Fruit fly (Drosophila melanogaster): ENCODE results near the gene scpr-B.
A peak's percentile ranks its signal among the peaks of the same experiment; 100 is the strongest.

The scpr-B gene

dm6 chr3R:11199227-11199835 lies 41.5 kb downstream of the scpr-B start:
- TF ChIP-seq dsx (GFP tag; optimal IDR thresholded peaks at IDR 0.05; ENCODE audit: poor library complexity, severe bottlenecking) (peak; percentile 28), Met (GFP tag; optimal IDR thresholded peaks at IDR 0.05) (no peak)

dm6 chr3R:11198062-11198472 lies 42.7 kb downstream of the scpr-B start:
- TF ChIP-seq fkh (GFP tag; optimal IDR thresholded peaks at IDR 0.05) (peak; percentile 82), eg (GFP tag; IDR thresholded peaks at IDR 0.05) (peak; percentile 41; the same call in 1 of the 3 replicates), net (GFP tag; optimal IDR thresholded peaks at IDR 0.05) (peak; percentile 7), Sox14 (GFP tag; optimal IDR thresholded peaks at IDR 0.05) (peak; percentile 76), vri (GFP tag; optimal IDR thresholded peaks at IDR 0.05) (peak; percentile 63), Sox102F (GFP tag; optimal IDR thresholded peaks at IDR 0.05) (no peak), salr (GFP tag; optimal IDR thresholded peaks at IDR 0.05) (no peak), CG8632 (GFP tag; optimal IDR thresholded peaks at IDR 0.05) (peak; percentile 6), Blimp-1 (GFP tag; optimal IDR thresholded peaks at IDR 0.05) (peak; percentile 25), Lpt (GFP tag; optimal IDR thresholded peaks at IDR 0.05) (peak; percentile 56), Ets96B (tag; optimal IDR thresholded peaks at IDR 0.05) (no peak), dsx (GFP tag; optimal IDR thresholded peaks at IDR 0.05; ENCODE audit: poor library complexity, severe bottlenecking) (peak; percentile 21), CG32006 (GFP tag; optimal IDR thresholded peaks at IDR 0.05) (no peak), Eip75B (GFP tag; optimal IDR thresholded peaks at IDR 0.05) (no peak), svp (GFP tag) (peak; percentile 67), Eip78C (GFP tag) (peak; percentile 69), CG6163 (GFP tag; IDR thresholded peaks at IDR 0.05) (0 out of 3 replicates have a peak, but pooled peaks have one; percentile 25), fd59A (GFP tag; optimal IDR thresholded peaks at IDR 0.05) (no peak), CG6854 (GFP tag; optimal IDR thresholded peaks at IDR 0.05) (peak; percentile 4)

dm6 chr3R:11197389-11197716 lies 43.4 kb downstream of the scpr-B start, which contains the start of gene cu:
Gene cu, plus strand, starts transcription at chr3R:11197592.
- no peak for TF ChIP-seq topi (GFP tag; optimal IDR thresholded peaks at IDR 0.05)
- TF ChIP-seq lz (GFP tag; optimal IDR thresholded peaks at IDR 0.05) = no peak
- TF ChIP-seq CG6808 (GFP tag; optimal IDR thresholded peaks at IDR 0.05) = no peak
- TF ChIP-seq CG6854 (GFP tag; optimal IDR thresholded peaks at IDR 0.05) = no peak
- TF ChIP-seq Lpt (GFP tag; optimal IDR thresholded peaks at IDR 0.05) = no peak
- no peak for TF ChIP-seq CG7368 (GFP tag; optimal IDR thresholded peaks at IDR 0.05)
- TF ChIP-seq fd85E (GFP tag; optimal IDR thresholded peaks at IDR 0.05) = no peak
- no peak for TF ChIP-seq Sox102F (GFP tag; optimal IDR thresholded peaks at IDR 0.05)
- TF ChIP-seq dsx (GFP tag; optimal IDR thresholded peaks at IDR 0.05; ENCODE audit: poor library complexity, severe bottlenecking) = no peak
- no peak for TF ChIP-seq Hr38 (GFP tag; optimal IDR thresholded peaks at IDR 0.05)
- TF ChIP-seq cyc (GFP tag; optimal IDR thresholded peaks at IDR 0.05) = no peak
- TF ChIP-seq CG8319 (GFP tag; optimal IDR thresholded peaks at IDR 0.05) = no peak
- no peak for TF ChIP-seq fkh (GFP tag; optimal IDR thresholded peaks at IDR 0.05)

DNA sequence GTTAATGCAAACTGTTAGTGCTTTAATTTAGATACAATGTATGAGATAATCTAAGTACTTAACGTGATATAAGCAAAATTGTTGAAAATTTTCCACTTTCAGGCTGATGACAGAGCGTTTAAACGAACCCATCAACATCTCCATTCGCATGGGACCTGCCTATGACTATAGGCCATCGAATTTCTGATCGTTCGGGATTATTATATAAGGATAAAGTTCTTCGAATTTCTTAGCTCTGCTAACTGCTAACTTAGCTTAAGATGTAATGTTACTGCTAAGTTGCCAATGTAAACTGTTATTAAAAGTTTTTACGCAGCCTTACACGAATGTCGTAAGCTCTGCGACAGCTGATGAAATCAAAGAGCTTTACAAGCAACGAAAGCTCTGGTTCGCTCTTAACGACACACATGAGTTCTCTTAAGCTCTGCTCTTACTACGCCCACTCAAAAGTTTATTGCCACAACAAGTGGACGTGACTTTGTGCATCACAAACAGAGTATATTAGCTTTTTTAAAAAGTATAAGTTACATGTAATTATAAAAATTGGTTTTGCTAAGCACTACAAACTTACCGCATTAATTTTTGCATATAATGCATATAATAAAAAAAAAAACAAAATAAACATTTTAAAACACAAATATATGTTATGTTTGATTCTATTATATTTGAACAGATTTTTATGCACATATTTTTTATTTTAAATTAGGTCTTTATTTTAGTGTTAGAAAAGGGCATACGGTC lies 44.0 kb downstream of the scpr-B start:
- peak; percentile 100 for TF ChIP-seq CG32006 (GFP tag; optimal IDR thresholded peaks at IDR 0.05)
- peak; percentile 95 for TF ChIP-seq Sox102F (GFP tag; optimal IDR thresholded peaks at IDR 0.05)
- TF ChIP-seq CG11762 (GFP tag; optimal IDR thresholded peaks at IDR 0.05; ENCODE audit: insufficient read depth) = peak; percentile 95
- peak; percentile 95 for TF ChIP-seq Sox15 (GFP tag; optimal IDR thresholded peaks at IDR 0.05)
- TF ChIP-seq fkh (GFP tag; optimal IDR thresholded peaks at IDR 0.05) = peak; percentile 73
- peak; percentile 80 for TF ChIP-seq vri (GFP tag; optimal IDR thresholded peaks at IDR 0.05)
- TF ChIP-seq fd59A (GFP tag; optimal IDR thresholded peaks at IDR 0.05) = peak; percentile 97
- peak; percentile 99 for TF ChIP-seq Gug (GFP tag; IDR thresholded peaks at IDR 0.05)
- TF ChIP-seq acj6 (GFP tag; optimal IDR thresholded peaks at IDR 0.05) = peak; percentile 97
- peak; percentile 89 for TF ChIP-seq CG1621 (tag; optimal IDR thresholded peaks at IDR 0.05)
- TF ChIP-seq Eip78C (GFP tag) = peak; percentile 100
- TF ChIP-seq salr (GFP tag; optimal IDR thresholded peaks at IDR 0.05) = peak; percentile 87 to 98
- peak; percentile 96 for TF ChIP-seq Smox (GFP tag; optimal IDR thresholded peaks at IDR 0.05)
- TF ChIP-seq CG10631 (GFP tag; optimal IDR thresholded peaks at IDR 0.05) = peak; percentile 99
- peak; percentile 92 for TF ChIP-seq Hr39 (GFP tag; optimal IDR thresholded peaks at IDR 0.05)
- TF ChIP-seq Eip93F (GFP tag; optimal IDR thresholded peaks at IDR 0.05) = peak; percentile 85
- peak; percentile 99 for TF ChIP-seq topi (GFP tag; optimal IDR thresholded peaks at IDR 0.05)
- TF ChIP-seq CG6854 (GFP tag; optimal IDR thresholded peaks at IDR 0.05) = peak; percentile 98
- peak; percentile 96 for TF ChIP-seq CG6792 (GFP tag; optimal IDR thresholded peaks at IDR 0.05)
- peak; percentile 96 for TF ChIP-seq cyc (GFP tag; optimal IDR thresholded peaks at IDR 0.05)
- peak; percentile 98 for TF ChIP-seq Hr4 (GFP tag; optimal IDR thresholded peaks at IDR 0.05)
- peak; percentile 98 for TF ChIP-seq CG11294 (GFP tag; IDR thresholded peaks at IDR 0.05)
- peak; percentile 97 for TF ChIP-seq CG16779 (tag; optimal IDR thresholded peaks at IDR 0.05)
- TF ChIP-seq svp (GFP tag) = peak; percentile 99
- peak; percentile 92 for TF ChIP-seq Ets96B (tag; optimal IDR thresholded peaks at IDR 0.05)
- TF ChIP-seq achi (GFP tag; optimal IDR thresholded peaks at IDR 0.05) = peak; percentile 99

Data from whole organism, prepupa.